Fruit fly (Drosophila melanogaster) whole organism, prepupa: ENCODE results near the gene PGRP-SB1.

Source experiments
- CG34406 ChIP-seq: fragments of 200-800 bp; sonication (Bioruptor generic); optimal IDR thresholded peaks from 3 replicates; lab custom pipeline; 2016; ENCODE audit warnings: missing biosample characterization, missing genetic modification characterization
- CG6276 ChIP-seq: fragments of 200-800 bp; sonication (Bioruptor generic); optimal IDR thresholded peaks from 2 replicates; lab custom pipeline; 2017; ENCODE audit warnings: missing biosample characterization, mild to moderate bottlenecking, missing genetic modification characterization
- Gug ChIP-seq: fragments of 200-800 bp; sonication (Bioruptor generic); IDR thresholded peaks from 2 replicates; pipeline ENCODE4 v1.3.6; 2022; ENCODE audit warnings: missing biosample characterization, missing genetic modification characterization

DNA sequence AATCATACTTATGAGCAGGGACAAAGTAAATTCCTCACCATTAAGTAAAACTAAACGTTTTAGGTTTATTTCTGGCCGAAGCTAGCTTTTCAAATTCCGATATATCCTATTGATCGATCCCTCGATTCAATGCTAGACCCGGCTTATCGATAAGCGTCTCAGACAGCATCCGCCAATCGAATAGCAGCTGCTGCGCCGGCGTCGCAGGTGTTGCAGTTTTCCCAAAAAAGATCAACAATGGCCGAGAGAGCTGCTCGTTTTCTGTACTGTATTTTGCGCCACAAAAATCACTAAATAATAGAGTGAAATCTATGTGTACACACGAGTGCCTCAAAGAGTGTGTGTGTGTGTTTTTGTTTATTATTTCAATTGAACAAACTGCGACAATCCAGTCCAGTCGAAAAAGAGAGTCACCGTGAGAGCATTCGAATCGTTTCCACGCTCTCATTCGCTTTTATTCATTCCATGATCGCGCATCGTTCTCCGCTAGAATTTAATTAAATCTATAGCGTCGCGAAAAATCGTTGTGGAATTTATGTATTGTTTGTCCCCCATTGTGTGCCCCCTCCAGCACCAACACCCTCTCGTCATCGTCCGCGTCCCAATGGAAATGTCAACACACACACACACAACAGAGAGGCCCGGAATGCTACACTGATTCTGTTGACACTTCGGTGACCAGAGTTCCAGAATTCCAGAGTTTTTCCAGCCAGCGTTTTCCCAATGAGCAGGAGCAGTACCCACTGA, 14.2 kb downstream of the PGRP-SB1 start:
- TF ChIP-seq CG6276 (GFP tag; lab: Kevin White, UChicago) = no peak
- TF ChIP-seq CG34406 (GFP tag; lab: Kevin White, UChicago) = no peak
- TF ChIP-seq Gug = no peak
